Fruit fly (Drosophila melanogaster) whole organism, embryonic: ENCODE measurements around the gene CG15306.

Source experiments
- ATbp ChIP-seq: fragments of 200-800 bp; sonication (Bioruptor generic); optimal IDR thresholded peaks from 2 replicates; lab custom pipeline; 2017; ENCODE audit warnings: missing biosample characterization, mild to moderate bottlenecking, missing genetic modification characterization, missing genetic modification reagents
- CG10209 ChIP-seq: fragments of 200-800 bp; sonication (Bioruptor generic); optimal IDR thresholded peaks from 3 replicates; lab custom pipeline; 2017; ENCODE audit warnings: missing biosample characterization, mild to moderate bottlenecking, missing genetic modification characterization, missing genetic modification reagents
- CG10431 ChIP-seq: fragments of 200-800 bp; sonication (Bioruptor generic); optimal IDR thresholded peaks from 3 replicates; lab custom pipeline; 2018; ENCODE audit warnings: missing biosample characterization, mild to moderate bottlenecking, missing genetic modification characterization
- CG10959 ChIP-seq: fragments of 200-800 bp; sonication (Bioruptor generic); IDR thresholded peaks from 2 replicates; pipeline ENCODE4 v1.3.6; 2022; ENCODE audit warnings: missing biosample characterization, missing genetic modification characterization
- CG11247 ChIP-seq: fragments of 200-800 bp; sonication (Bioruptor generic); IDR thresholded peaks from 2 replicates; pipeline ENCODE4 v1.3.6; 2022; ENCODE audit warnings: missing biosample characterization, missing genetic modification characterization
- CG12659 ChIP-seq: fragments of 200-800 bp; sonication (Bioruptor generic); optimal IDR thresholded peaks from 3 replicates; lab custom pipeline; 2017; ENCODE audit warnings: mild to moderate bottlenecking, missing biosample characterization, missing genetic modification reagents, missing genetic modification characterization
- CG1832 ChIP-seq: fragments of 200-800 bp; sonication (Bioruptor generic); optimal IDR thresholded peaks from 2 replicates; lab custom pipeline; 2017; ENCODE audit warnings: missing biosample characterization, mild to moderate bottlenecking, missing genetic modification characterization, inconsistent platforms
- CG18599 ChIP-seq: fragments of 200-800 bp; sonication (Bioruptor generic); optimal IDR thresholded peaks from 3 replicates; lab custom pipeline; 2017; ENCODE audit warnings: missing biosample characterization, missing genetic modification characterization, mild to moderate bottlenecking, moderate library complexity, missing genetic modification reagents
- CG2129 ChIP-seq: fragments of 200-800 bp; sonication (Bioruptor generic); IDR thresholded peaks from 2 replicates; pipeline ENCODE4 v1.3.6; 2022; ENCODE audit warnings: missing biosample characterization, missing genetic modification characterization; ENCODE audit not compliant: partially characterized antibody
- CG31224 ChIP-seq: fragments of 200-800 bp; sonication (Bioruptor generic); IDR thresholded peaks from 2 replicates; pipeline ENCODE4 v1.3.6; 2022; ENCODE audit warnings: missing biosample characterization, missing genetic modification characterization
- CG34376 ChIP-seq: fragments of 200-800 bp; sonication (Bioruptor generic); optimal IDR thresholded peaks from 2 replicates; lab custom pipeline; 2018; ENCODE audit warnings: missing biosample characterization, mild to moderate bottlenecking, missing genetic modification characterization
- CG5953 ChIP-seq: fragments of 200-800 bp; sonication (Bioruptor generic); IDR thresholded peaks from 2 replicates; pipeline ENCODE4 v1.3.6; 2022; ENCODE audit warnings: missing biosample characterization, missing genetic modification characterization
- CG6689 ChIP-seq: fragments of 200-800 bp; sonication (Bioruptor generic); IDR thresholded peaks from 2 replicates; pipeline ENCODE4 v1.3.6; 2022; ENCODE audit warnings: missing biosample characterization, missing genetic modification characterization
- CG6765 ChIP-seq: fragments of 200-800 bp; sonication (Bioruptor generic); optimal IDR thresholded peaks from 3 replicates; lab custom pipeline; 2017; ENCODE audit warnings: missing biosample characterization, mild to moderate bottlenecking, missing genetic modification characterization
- CG7987 ChIP-seq: fragments of 200-800 bp; sonication (Bioruptor generic); optimal IDR thresholded peaks from 2 replicates; lab custom pipeline; 2018; ENCODE audit warnings: missing biosample characterization, mild to moderate bottlenecking, missing genetic modification characterization, moderate library complexity
- CG9876 ChIP-seq: fragments of 200-800 bp; sonication (Bioruptor generic); optimal IDR thresholded peaks from 2 replicates; lab custom pipeline; 2016; ENCODE audit warnings: missing biosample characterization, missing genetic modification characterization
- D19A ChIP-seq: fragments of 200-800 bp; optimal IDR thresholded peaks from 3 replicates; lab custom pipeline; 2019; ENCODE audit warnings: missing biosample characterization, mild to moderate bottlenecking, missing genetic modification characterization, moderate library complexity
- GATAe ChIP-seq: fragments of 200-800 bp; sonication (Bioruptor generic); conservative IDR thresholded peaks from 2 replicates; pipeline ENCODE4 v1.3.6; 2022; ENCODE audit warnings: missing biosample characterization, missing genetic modification characterization
- H2.0 ChIP-seq: fragments of 200-800 bp; sonication (Bioruptor generic); IDR thresholded peaks from 2 replicates; pipeline ENCODE4 v1.3.6; 2022; ENCODE audit warnings: missing biosample characterization, missing genetic modification characterization
- HHEX ChIP-seq: fragments of 200-800 bp; sonication (Bioruptor generic); optimal IDR thresholded peaks from 3 replicates; lab custom pipeline; 2017; ENCODE audit warnings: missing biosample characterization, mild to moderate bottlenecking, missing genetic modification characterization, missing genetic modification reagents
- Hr78 ChIP-seq, 2 experiments: fragments of 200-800 bp in 1 of 2; fragments of >200 bp in 1 of 2; sonication (Bioruptor generic) in 1 of 2; optimal IDR thresholded peaks; 2 replicates each; lab custom pipeline; 2017 to 2019; ENCODE audit warnings: missing biosample characterization in 2 of 2, missing genetic modification characterization in 2 of 2, mild to moderate bottlenecking in 1 of 2, moderate library complexity in 1 of 2
- Med ChIP-seq: fragments of 200-800 bp; sonication (Bioruptor generic); peaks from one replicate; lab custom pipeline; 2016; ENCODE audit warnings: missing biosample characterization, missing genetic modification characterization, mild to moderate bottlenecking, inconsistent platforms, moderate library complexity
- Meics ChIP-seq: fragments of 200-800 bp; sonication (Bioruptor generic); optimal IDR thresholded peaks from 2 replicates; lab custom pipeline; 2017; ENCODE audit warnings: missing biosample characterization, mild to moderate bottlenecking, missing genetic modification characterization
- Neu2 ChIP-seq: fragments of 200-800 bp; sonication (Bioruptor generic); optimal IDR thresholded peaks from 3 replicates; lab custom pipeline; 2016; ENCODE audit warnings: missing biosample characterization, missing genetic modification characterization, borderline replicate concordance
- Nf-YB ChIP-seq: fragments of 200-800 bp; sonication (Bioruptor generic); optimal IDR thresholded peaks from 3 replicates; lab custom pipeline; 2019; ENCODE audit warnings: missing biosample characterization, mild to moderate bottlenecking, missing genetic modification characterization, moderate library complexity
- Nf-YC ChIP-seq: fragments of 200-800 bp; optimal IDR thresholded peaks from 3 replicates; lab custom pipeline; 2019; ENCODE audit warnings: missing biosample characterization, mild to moderate bottlenecking, missing genetic modification characterization, moderate library complexity
- Pdp1 ChIP-seq, 2 experiments: fragments of 200-800 bp; sonication (Bioruptor generic); optimal IDR thresholded peaks; 3 replicates each; lab custom pipeline; 2016; ENCODE audit warnings: missing biosample characterization in 2 of 2, missing genetic modification characterization in 2 of 2, mild to moderate bottlenecking in 1 of 2, moderate library complexity in 1 of 2
- Stat92E ChIP-seq, 3 experiments: fragments of >200 bp in 2 of 3; fragments of 200-800 bp in 1 of 3; sonication (Bioruptor generic) in 1 of 3; optimal IDR thresholded peaks; 2 replicates each; lab custom pipeline; 2017 to 2019; ENCODE audit warnings: missing biosample characterization in 3 of 3, missing genetic modification characterization in 3 of 3, mild to moderate bottlenecking in 1 of 3, moderate library complexity in 1 of 3
- Vsx1 ChIP-seq: fragments of 200-800 bp; sonication (Bioruptor generic); optimal IDR thresholded peaks from 2 replicates; lab custom pipeline; 2017; ENCODE audit warnings: missing biosample characterization, mild to moderate bottlenecking, missing genetic modification characterization, missing genetic modification reagents
- ap ChIP-seq: fragments of 200-800 bp; sonication (Bioruptor generic); IDR thresholded peaks from 2 replicates; pipeline ENCODE4 v1.3.6; 2022; ENCODE audit warnings: missing biosample characterization, missing genetic modification characterization
- chinmo ChIP-seq: fragments of 200-800 bp; sonication (Bioruptor generic); IDR thresholded peaks from 4 replicates; pipeline ENCODE4 v1.3.6; 2022; ENCODE audit warnings: missing biosample characterization, missing genetic modification characterization; ENCODE audit not compliant: partially characterized antibody
- crol ChIP-seq: fragments of 200-800 bp; sonication (Bioruptor generic); IDR thresholded peaks from 2 replicates; pipeline ENCODE4 v1.3.6; 2022; ENCODE audit warnings: missing biosample characterization, missing genetic modification characterization
- exex ChIP-seq: fragments of 200-800 bp; sonication (Bioruptor generic); optimal IDR thresholded peaks from 4 replicates; lab custom pipeline; 2018; ENCODE audit warnings: missing biosample characterization, mild to moderate bottlenecking, missing genetic modification characterization, moderate library complexity
- gce ChIP-seq: fragments of 200-800 bp; sonication (Bioruptor generic); IDR thresholded peaks from 3 replicates; pipeline ENCODE4 v1.3.6; 2022; ENCODE audit warnings: missing biosample characterization, missing genetic modification characterization
- grn ChIP-seq: fragments of 200-800 bp; sonication (Bioruptor generic); optimal IDR thresholded peaks from 3 replicates; lab custom pipeline; 2017; ENCODE audit warnings: missing biosample characterization, missing genetic modification characterization
- gsb-n ChIP-seq: fragments of 200-800 bp; sonication (Bioruptor generic); optimal IDR thresholded peaks from 3 replicates; lab custom pipeline; 2018; ENCODE audit warnings: missing biosample characterization, mild to moderate bottlenecking, missing genetic modification characterization
- her ChIP-seq: fragments of 200-800 bp; sonication (Bioruptor generic); optimal IDR thresholded peaks from 2 replicates; lab custom pipeline; 2016; ENCODE audit warnings: missing biosample characterization, missing genetic modification characterization
- inv ChIP-seq: fragments of 200-800 bp; sonication (Bioruptor generic); IDR thresholded peaks from 2 replicates; pipeline ENCODE4 v1.3.6; 2022; ENCODE audit warnings: missing biosample characterization, missing genetic modification characterization; ENCODE audit not compliant: partially characterized antibody
- kah ChIP-seq: fragments of 200-800 bp; sonication (Bioruptor generic); optimal IDR thresholded peaks from 2 replicates; lab custom pipeline; 2018; ENCODE audit warnings: missing biosample characterization, mild to moderate bottlenecking, missing genetic modification characterization
- lab ChIP-seq: fragments of 200-800 bp; sonication (Bioruptor generic); optimal IDR thresholded peaks from 3 replicates; lab custom pipeline; 2017; ENCODE audit warnings: missing biosample characterization, missing genetic modification characterization, mild to moderate bottlenecking, moderate library complexity, missing genetic modification reagents
- lmd ChIP-seq: fragments of 200-800 bp; sonication (Bioruptor generic); IDR thresholded peaks from 2 replicates; pipeline ENCODE4 v1.3.6; 2022; ENCODE audit warnings: missing biosample characterization, missing genetic modification characterization
- mirr ChIP-seq: fragments of 200-800 bp; sonication (Bioruptor generic); optimal IDR thresholded peaks from 3 replicates; lab custom pipeline; 2018; ENCODE audit warnings: missing biosample characterization, mild to moderate bottlenecking, missing genetic modification characterization
- otp ChIP-seq: fragments of 200-800 bp; sonication (Bioruptor generic); IDR thresholded peaks from 3 replicates; pipeline ENCODE4, ENCODE4 v1.3.6; 2022; ENCODE audit warnings: missing biosample characterization, missing genetic modification characterization
- ro ChIP-seq: fragments of 200-800 bp; sonication (Bioruptor generic); IDR thresholded peaks from 2 replicates; pipeline ENCODE4 v1.3.6; 2022; ENCODE audit warnings: missing biosample characterization, missing genetic modification characterization
- schlank ChIP-seq: fragments of 200-800 bp; sonication (Bioruptor generic); optimal IDR thresholded peaks from 2 replicates; lab custom pipeline; 2018; ENCODE audit warnings: missing biosample characterization, mild to moderate bottlenecking, missing genetic modification characterization
- sqz ChIP-seq: fragments of 200-800 bp; sonication (Bioruptor generic); optimal IDR thresholded peaks from 3 replicates; lab custom pipeline; 2018; ENCODE audit warnings: missing biosample characterization, mild to moderate bottlenecking, missing genetic modification characterization
- sug ChIP-seq: fragments of 200-800 bp; optimal IDR thresholded peaks from 2 replicates; lab custom pipeline; 2019; ENCODE audit warnings: missing biosample characterization, mild to moderate bottlenecking, missing genetic modification characterization, moderate library complexity
- wor ChIP-seq: fragments of 200-800 bp; sonication (Bioruptor generic); IDR thresholded peaks from 2 replicates; pipeline ENCODE4 v1.3.6; 2022; ENCODE audit warnings: missing biosample characterization, missing genetic modification characterization

The CG15306 gene

DNA sequence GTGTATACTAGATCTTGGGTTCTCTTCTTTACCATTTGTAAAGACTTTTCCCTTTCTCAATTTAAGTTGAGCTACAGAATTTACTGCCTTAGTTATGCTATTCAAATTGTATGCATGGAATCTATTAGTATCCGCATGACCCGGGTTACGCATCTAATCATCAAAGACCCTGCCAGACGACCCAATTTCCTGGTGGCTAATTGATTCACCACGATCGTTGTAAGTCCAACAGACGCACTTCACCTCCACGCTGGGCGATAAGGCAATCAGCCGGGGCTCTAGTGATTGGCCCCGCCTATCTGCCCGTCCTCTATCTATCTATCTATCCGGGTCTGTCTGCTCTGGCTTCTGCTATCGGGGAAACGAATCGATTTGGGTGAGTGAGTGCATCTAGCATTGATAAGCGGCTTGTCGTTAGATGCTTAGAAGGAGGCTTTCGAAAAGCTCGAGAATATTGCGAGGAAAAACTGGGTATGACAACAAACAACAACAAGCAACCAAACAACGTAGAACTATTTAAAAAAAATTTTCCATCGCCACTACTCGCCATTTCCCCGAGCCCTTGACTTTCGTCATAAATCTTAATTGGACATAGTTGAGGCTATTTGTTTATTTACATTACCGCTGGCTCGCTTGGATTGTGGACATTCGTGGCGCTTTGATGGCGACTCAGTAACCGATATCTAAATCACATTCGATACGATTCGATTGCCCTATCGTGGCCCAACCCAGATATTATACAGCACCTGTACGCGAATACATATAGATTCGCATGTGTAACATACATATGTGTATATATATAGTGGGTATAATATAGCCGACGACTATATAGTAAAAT, 38.8 kb upstream of the CG15306 start:
- TF ChIP-seq GATAe (peak; percentile 54; the same call in 1 of the 2 replicates), kah (GFP tag; lab: Kevin White, UChicago) (no peak), inv (no peak), ap (GFP tag; lab: Robert Waterston, UW) (peak; percentile 5; the same call in 1 of the 2 replicates), exex (tag; lab: Kevin White, UChicago) (peak; percentile 67), Vsx1 (GFP tag; lab: Kevin White, UChicago) (peak; percentile 71), CG7987 (peak; percentile 38), chinmo (GFP tag; lab: Robert Waterston, UW) (0 out of 4 replicates have a peak, but pooled peaks have one; percentile 44), lmd (GFP tag; lab: Robert Waterston, UW) (no peak), CG9876 (GFP tag; lab: Kevin White, UChicago) (no peak), Pdp1 (GFP tag; optimal IDR thresholded peaks at IDR 0.05; lab: Kevin White, UChicago) (peak in 1 of 2 experiments; percentile 10), lab (GFP tag; lab: Kevin White, UChicago) (peak; percentile 36), H2.0 (GFP tag; lab: Robert Waterston, UW) (no peak), grn (GFP tag; lab: Kevin White, UChicago) (peak; percentile 99), mirr (GFP tag; lab: Kevin White, UChicago) (peak; percentile 39), D19A (tag; lab: Kevin White, UChicago) (no peak), sqz (GFP tag; lab: Kevin White, UChicago) (peak; percentile 5), ro (GFP tag; lab: Robert Waterston, UW) (no peak), CG2129 (GFP tag; lab: Robert Waterston, UW) (no peak), CG12659 (GFP tag; lab: Kevin White, UChicago) (no peak), Med (GFP tag; lab: Kevin White, UChicago) (peak; percentile 53), CG10209 (GFP tag; lab: Kevin White, UChicago) (no peak), CG1832 (GFP tag; lab: Kevin White, UChicago) (no peak), Hr78 (GFP tag; optimal IDR thresholded peaks at IDR 0.05; lab: Kevin White, UChicago) (peak in 1 of 2 experiments; percentile 60), HHEX (peak; percentile 3), sug (peak; percentile 76), CG18599 (GFP tag; lab: Kevin White, UChicago) (no peak), CG10431 (GFP tag; lab: Kevin White, UChicago) (no peak), gsb-n (tag; lab: Kevin White, UChicago) (peak; percentile 13), Nf-YC (tag; lab: Kevin White, UChicago) (peak; percentile 84), ATbp (GFP tag; lab: Kevin White, UChicago) (no peak), CG6765 (GFP tag; lab: Kevin White, UChicago) (no peak), CG34376 (peak; percentile 84), Nf-YB (peak; percentile 63)

DNA sequence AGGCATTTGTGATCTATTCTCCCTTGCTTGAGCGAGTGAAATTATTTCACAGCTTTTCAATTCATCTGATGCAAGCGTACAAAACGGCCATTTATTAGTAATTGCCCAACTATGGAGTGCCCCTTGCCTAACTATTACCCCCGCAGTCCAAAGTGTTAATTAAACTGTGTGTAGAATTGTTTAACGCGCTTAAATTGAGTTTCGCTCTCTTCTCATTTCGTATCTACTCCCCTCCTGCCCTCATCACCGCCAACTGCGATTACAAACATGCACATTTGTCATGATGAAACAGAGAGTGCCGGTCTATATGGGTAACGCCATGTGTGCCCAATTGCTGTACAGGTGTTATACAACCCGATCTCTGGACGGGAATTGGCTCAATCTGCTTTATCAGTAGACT, 38.1 kb upstream of the CG15306 start:
- no peak for TF ChIP-seq CG5953
- TF ChIP-seq Stat92E (GFP tag; optimal IDR thresholded peaks at IDR 0.05; lab: Kevin White, UChicago): no peak
- TF ChIP-seq CG31224 (GFP tag; lab: Robert Waterston, UW): no peak
- no peak for TF ChIP-seq Meics (GFP tag; lab: Kevin White, UChicago)
- TF ChIP-seq Pdp1 (GFP tag; optimal IDR thresholded peaks at IDR 0.05; lab: Kevin White, UChicago): peak in 1 of 2 experiments; percentile 80
- no peak for TF ChIP-seq CG11247 (GFP tag; lab: Robert Waterston, UW)
- TF ChIP-seq otp (GFP tag; lab: Robert Waterston, UW): peak; percentile 72; the same call in 2 of the 3 replicates
- no peak for TF ChIP-seq her
- TF ChIP-seq wor (GFP tag; lab: Robert Waterston, UW): no peak
- no peak for TF ChIP-seq gce (GFP tag; lab: Robert Waterston, UW)
- TF ChIP-seq schlank (tag; lab: Kevin White, UChicago): no peak
- no peak for TF ChIP-seq CG6689 (GFP tag; lab: Robert Waterston, UW)
- TF ChIP-seq crol (GFP tag; lab: Robert Waterston, UW): peak; percentile 52; the same call in 1 of the 2 replicates
- no peak for TF ChIP-seq CG10959 (GFP tag; lab: Robert Waterston, UW)
- no peak for TF ChIP-seq Neu2 (GFP tag; lab: Kevin White, UChicago)
